Worm (Caenorhabditis elegans): Measurements from ENCODE around the gene srh-30.

DNA sequence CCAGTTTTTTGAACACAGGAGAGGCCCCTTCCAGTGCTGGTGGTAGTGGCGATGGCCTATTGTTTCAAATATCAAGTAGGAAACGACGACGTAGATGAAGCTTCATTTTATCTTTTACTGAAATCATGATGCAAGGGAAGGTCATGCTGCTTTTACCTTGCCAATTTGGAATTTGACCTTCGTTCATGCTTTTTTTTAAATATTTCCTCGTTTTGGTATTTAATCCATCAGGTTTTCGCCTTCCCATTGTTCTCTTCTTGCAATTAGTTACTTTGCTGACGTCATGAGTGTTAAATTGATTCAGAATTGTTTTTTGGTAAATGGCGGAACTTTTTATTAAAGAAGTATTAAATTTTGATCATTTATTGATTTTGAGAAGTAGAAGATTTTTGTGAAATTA lies 35.4 kb downstream of the srh-30 start:
- TF ChIP-seq pqm-1 (tag; optimal IDR thresholded peaks at IDR 0.05) (no peak), nhr-237 (tag; optimal IDR thresholded peaks at IDR 0.05) (no peak), elt-2 (tag; optimal IDR thresholded peaks at IDR 0.05) (no peak), nhr-11 (tag; optimal IDR thresholded peaks at IDR 0.05) (no peak), ama-1 (optimal IDR thresholded peaks at IDR 0.05) (no peak), jun-1 (tag; optimal IDR thresholded peaks at IDR 0.05) (no peak), egl-27 (tag; optimal IDR thresholded peaks at IDR 0.05) (no peak), ztf-11 (tag; optimal IDR thresholded peaks at IDR 0.05) (no peak), nhr-77 (tag; optimal IDR thresholded peaks at IDR 0.05) (no peak), hmg-11 (tag; optimal IDR thresholded peaks at IDR 0.05) (no peak), nhr-12 (tag; optimal IDR thresholded peaks at IDR 0.05) (no peak), pha-4 (tag; optimal IDR thresholded peaks at IDR 0.05) (no peak), ztf-4 (tag; optimal IDR thresholded peaks at IDR 0.05) (no peak), tbx-2 (tag; optimal IDR thresholded peaks at IDR 0.05) (no peak)

Data from whole organism, L3 larva.